Worm (Caenorhabditis elegans): Measurements from ENCODE around the gene srbc-3.

Gene srbc-3

ce11 chrV:3276184-3276583, 32.1 kb upstream of the srbc-3 start:
- TF ChIP-seq K12H6.12 (tag; optimal IDR thresholded peaks at IDR 0.05): peak; percentile 9
- no peak for TF ChIP-seq rcor-1 (GFP tag; IDR thresholded peaks at IDR 0.05)

ce11 chrV:3278101-3278639, 30.1 kb upstream of the srbc-3 start, which contains the start of gene fbxa-64:
fbxa-64 (minus strand) TSS chrV:3278151.
- TF ChIP-seq akir-1 (GFP tag; optimal IDR thresholded peaks at IDR 0.05) (no peak), snpc-3.4 (tag; optimal IDR thresholded peaks at IDR 0.05) (no peak), dpl-1 (GFP tag; optimal IDR thresholded peaks at IDR 0.05) (no peak), nhr-27 (tag; optimal IDR thresholded peaks at IDR 0.05) (no peak), F49E8.2 (tag; optimal IDR thresholded peaks at IDR 0.05; ENCODE audit: insufficient read depth) (no peak), F39B2.1 (GFP tag; IDR thresholded peaks at IDR 0.05) (no peak), sdz-38 (tag; optimal IDR thresholded peaks at IDR 0.05) (no peak)

DNA sequence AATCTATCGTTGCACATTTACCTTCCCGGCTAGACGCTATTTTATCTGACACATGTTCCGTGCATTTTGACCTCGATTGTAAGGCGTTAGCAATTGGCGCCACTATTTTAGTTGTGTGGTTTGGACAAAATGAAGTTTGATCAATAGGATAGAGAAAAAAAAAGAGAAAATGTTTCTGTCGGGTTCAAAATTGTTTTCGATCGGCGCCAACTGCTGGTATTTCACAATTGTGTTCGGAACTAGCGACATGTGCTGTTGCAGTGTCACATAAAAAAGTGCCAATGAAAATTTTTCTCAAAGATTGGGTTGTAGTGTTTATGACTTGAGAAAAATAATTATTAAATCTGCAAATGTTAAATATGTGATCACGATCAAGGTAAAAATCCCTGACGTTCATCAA, 29.1 kb upstream of the srbc-3 start:
- TF ChIP-seq hlh-26 (GFP tag; conservative IDR thresholded peaks at IDR 0.05): no peak
- TF ChIP-seq madf-3 (GFP tag; IDR thresholded peaks at IDR 0.05): no peak
- TF ChIP-seq C06A6.2 (GFP tag; conservative IDR thresholded peaks at IDR 0.05): no peak

DNA sequence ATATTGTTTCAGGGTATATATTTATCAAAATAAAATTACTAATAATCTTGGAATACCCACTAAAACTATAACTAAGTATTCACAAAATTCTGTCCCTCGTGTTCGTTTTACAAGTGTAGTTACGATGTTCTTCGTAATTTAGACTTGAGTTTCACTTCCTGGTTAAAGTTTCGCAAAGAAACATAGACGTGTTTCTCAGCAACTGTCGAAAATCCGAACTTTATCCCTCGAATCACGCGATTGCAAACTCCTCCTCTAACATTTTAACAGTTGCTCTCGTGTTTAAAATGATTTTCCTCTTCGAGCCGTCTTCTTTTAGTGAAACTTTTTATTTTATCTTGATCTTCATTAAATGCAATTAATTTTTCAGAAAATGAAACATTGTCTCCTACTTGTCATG, 28.3 kb upstream of the srbc-3 start, which contains the start of gene T28A11.2:
TSS of gene T28A11.2 (plus strand) at position 371 of the 400 bp plus-strand sequence.
- TF ChIP-seq lin-40 (tag; optimal IDR thresholded peaks at IDR 0.05) (no peak), ztf-28 (GFP tag; IDR thresholded peaks at IDR 0.05) (no peak), dpff-1 (tag; optimal IDR thresholded peaks at IDR 0.05) (no peak), atf-7 (tag; optimal IDR thresholded peaks at IDR 0.05) (no peak), B0336.3 (GFP tag; IDR thresholded peaks at IDR 0.05) (no peak), bed-1 (GFP tag; IDR thresholded peaks at IDR 0.05) (no peak), attf-5 (GFP tag; optimal IDR thresholded peaks at IDR 0.05) (no peak), tbp1 (GFP tag; optimal IDR thresholded peaks at IDR 0.05) (no peak), dox-1 (GFP tag; IDR thresholded peaks at IDR 0.05) (no peak), die-1 (tag; optimal IDR thresholded peaks at IDR 0.05) (no peak), nhr-27 (tag; optimal IDR thresholded peaks at IDR 0.05) (no peak), madf-3 (GFP tag; IDR thresholded peaks at IDR 0.05) (no peak), zfh-2 (GFP tag; conservative IDR thresholded peaks at IDR 0.05) (no peak), attf-3 (GFP tag; conservative IDR thresholded peaks at IDR 0.05) (no peak), attf-6 (GFP tag; IDR thresholded peaks at IDR 0.05) (no peak), cebp-2 (GFP tag; IDR thresholded peaks at IDR 0.05) (no peak), mcd-1 (GFP tag; IDR thresholded peaks at IDR 0.05) (no peak)

- TF ChIP-seq snpc-4 (GFP tag; optimal IDR thresholded peaks at IDR 0.05): no peak
- no peak for TF ChIP-seq snpc-4 (tag; optimal IDR thresholded peaks at IDR 0.05)
- TF ChIP-seq madf-3 (GFP tag; IDR thresholded peaks at IDR 0.05): 0 out of 2 replicates have a peak, but pooled peaks have one; percentile 28
Observed at ce11 chrV:3281523-3281922, 26.7 kb upstream of the srbc-3 start, which contains the start of gene T28A11.25. T28A11.25 (plus strand) TSS chrV:3281823.

- TF ChIP-seq Y67H2A.10 (GFP tag; conservative IDR thresholded peaks at IDR 0.05) (no peak), mxl-1 (tag; optimal IDR thresholded peaks at IDR 0.05) (no peak), attf-3 (GFP tag; conservative IDR thresholded peaks at IDR 0.05) (no peak), repo-1 (tag; optimal IDR thresholded peaks at IDR 0.05) (no peak), lin-35 (GFP tag; optimal IDR thresholded peaks at IDR 0.05) (no peak), let-526 (GFP tag; IDR thresholded peaks at IDR 0.05) (no peak), let-607 (tag; optimal IDR thresholded peaks at IDR 0.05) (no peak), F23B12.7 (tag; optimal IDR thresholded peaks at IDR 0.05; ENCODE audit: insufficient read depth) (no peak), ceh-100 (GFP tag; IDR thresholded peaks at IDR 0.05) (no peak), ccch-3 (GFP tag; optimal IDR thresholded peaks at IDR 0.05) (no peak), K11D2.4 (GFP tag; IDR thresholded peaks at IDR 0.05) (no peak)
Observed at ce11 chrV:3282957-3283356, 25.3 kb upstream of the srbc-3 start, which contains the start of gene str-64. str-64 (plus strand) TSS chrV:3283257.
